Fruit fly (Drosophila melanogaster) whole organism, embryonic: ENCODE measurements around the gene CG4230.

Source experiments
- Atf6 ChIP-seq: fragments of 200-800 bp; sonication (Bioruptor generic); IDR thresholded peaks from 2 replicates; pipeline ENCODE4 v1.3.6; 2022; ENCODE audit warnings: missing biosample characterization, missing genetic modification characterization
- B-H2 ChIP-seq: fragments of 200-800 bp; sonication (Bioruptor generic); optimal IDR thresholded peaks from 2 replicates; lab custom pipeline; 2018; ENCODE audit warnings: missing biosample characterization, mild to moderate bottlenecking, missing genetic modification characterization
- Blimp-1 ChIP-seq: fragments of 200-800 bp; sonication (Bioruptor generic); optimal IDR thresholded peaks from 3 replicates; lab custom pipeline; 2018; ENCODE audit warnings: missing biosample characterization, missing genetic modification characterization, mild to moderate bottlenecking, moderate library complexity, missing genetic modification reagents
- CG10267 ChIP-seq: fragments of 200-800 bp; sonication (Bioruptor generic); optimal IDR thresholded peaks from 2 replicates; lab custom pipeline; 2018; ENCODE audit warnings: missing biosample characterization, mild to moderate bottlenecking, missing genetic modification characterization, moderate library complexity
- CG10543 ChIP-seq: fragments of 200-800 bp; sonication (Bioruptor generic); optimal IDR thresholded peaks from 3 replicates; lab custom pipeline; 2017; ENCODE audit warnings: missing biosample characterization, mild to moderate bottlenecking, missing genetic modification characterization, moderate library complexity
- CG10959 ChIP-seq: fragments of 200-800 bp; sonication (Bioruptor generic); IDR thresholded peaks from 2 replicates; pipeline ENCODE4 v1.3.6; 2022; ENCODE audit warnings: missing biosample characterization, missing genetic modification characterization
- CG11085 ChIP-seq: fragments of 200-800 bp; sonication (Bioruptor generic); IDR thresholded peaks from 2 replicates; pipeline ENCODE4 v1.3.6; 2022; ENCODE audit warnings: missing biosample characterization, missing genetic modification characterization
- CG12071 ChIP-seq: fragments of 200-800 bp; sonication (Bioruptor generic); optimal IDR thresholded peaks from 3 replicates; lab custom pipeline; 2018; ENCODE audit warnings: missing biosample characterization, mild to moderate bottlenecking, missing genetic modification characterization
- CG12769 ChIP-seq: fragments of 200-800 bp; sonication (Bioruptor generic); optimal IDR thresholded peaks from 2 replicates; lab custom pipeline; 2019; ENCODE audit warnings: missing biosample characterization, mild to moderate bottlenecking, missing genetic modification characterization, moderate library complexity
- CG14050 ChIP-seq: fragments of 200-800 bp; sonication (Bioruptor generic); IDR thresholded peaks from 3 replicates; pipeline ENCODE4 v1.3.6; 2022; ENCODE audit warnings: missing biosample characterization, missing genetic modification characterization
- CG15696 ChIP-seq: fragments of 200-800 bp; sonication (Bioruptor generic); optimal IDR thresholded peaks from 2 replicates; lab custom pipeline; 2019; ENCODE audit warnings: missing biosample characterization, mild to moderate bottlenecking, missing genetic modification characterization, moderate library complexity
- CG16815 ChIP-seq: fragments of 200-800 bp; sonication (Bioruptor generic); optimal IDR thresholded peaks from 3 replicates; lab custom pipeline; 2017; ENCODE audit warnings: missing biosample characterization, mild to moderate bottlenecking, missing genetic modification characterization
- CG2678 ChIP-seq: fragments of 200-800 bp; sonication (Bioruptor generic); optimal IDR thresholded peaks from 3 replicates; lab custom pipeline; 2019; ENCODE audit warnings: missing biosample characterization, mild to moderate bottlenecking, missing genetic modification characterization, moderate library complexity
- CG30020 ChIP-seq: fragments of 200-800 bp; optimal IDR thresholded peaks from 2 replicates; lab custom pipeline; 2019; ENCODE audit warnings: missing biosample characterization, mild to moderate bottlenecking, missing genetic modification characterization, moderate library complexity
- CG30403 ChIP-seq: fragments of 200-800 bp; sonication (Bioruptor generic); optimal IDR thresholded peaks from 3 replicates; lab custom pipeline; 2016; ENCODE audit warnings: missing biosample characterization, missing genetic modification characterization
- CG3281 ChIP-seq: fragments of 200-800 bp; sonication (Bioruptor generic); optimal IDR thresholded peaks from 3 replicates; lab custom pipeline; 2017; ENCODE audit warnings: missing biosample characterization, mild to moderate bottlenecking, missing genetic modification characterization
- CG34376 ChIP-seq: fragments of 200-800 bp; sonication (Bioruptor generic); optimal IDR thresholded peaks from 2 replicates; lab custom pipeline; 2018; ENCODE audit warnings: missing biosample characterization, mild to moderate bottlenecking, missing genetic modification characterization
- CG3995 ChIP-seq: fragments of 200-800 bp; sonication (Bioruptor generic); optimal IDR thresholded peaks from 3 replicates; lab custom pipeline; 2016; ENCODE audit warnings: missing biosample characterization, missing genetic modification characterization
- CG4820 ChIP-seq: fragments of 200-800 bp; sonication (Bioruptor generic); optimal IDR thresholded peaks from 3 replicates; lab custom pipeline; 2016; ENCODE audit warnings: missing biosample characterization, missing genetic modification characterization
- CG7786 ChIP-seq: fragments of 200-800 bp; sonication (Bioruptor generic); optimal IDR thresholded peaks from 2 replicates; lab custom pipeline; 2016; ENCODE audit warnings: missing biosample characterization, missing genetic modification characterization
- CG8290 ChIP-seq, 3 experiments: fragments of 200-800 bp; sonication (Bioruptor generic); optimal IDR thresholded peaks; 2 replicates each; lab custom pipeline; 2016 to 2019; ENCODE audit warnings: missing biosample characterization in 3 of 3, missing genetic modification characterization in 3 of 3, mild to moderate bottlenecking in 2 of 3, moderate library complexity in 1 of 3
- CG8924 ChIP-seq: fragments of 200-800 bp; optimal IDR thresholded peaks from 3 replicates; lab custom pipeline; 2019; ENCODE audit warnings: missing biosample characterization, mild to moderate bottlenecking, missing genetic modification characterization, moderate library complexity
- CG9215 ChIP-seq: fragments of 200-800 bp; sonication (Bioruptor generic); IDR thresholded peaks from 2 replicates; pipeline ENCODE4 v1.3.6; 2022; ENCODE audit warnings: missing biosample characterization, missing genetic modification characterization
- CkIIα-i1 ChIP-seq: fragments of 200-800 bp; sonication (Bioruptor generic); IDR thresholded peaks from 2 replicates; pipeline ENCODE4 v1.3.6; 2022; ENCODE audit warnings: missing biosample characterization, missing genetic modification characterization
- Doc3 ChIP-seq: fragments of 200-800 bp; sonication (Bioruptor generic); IDR thresholded peaks from 3 replicates; pipeline ENCODE4 v1.3.6; 2022; ENCODE audit warnings: missing biosample characterization, missing genetic modification characterization; ENCODE audit not compliant: partially characterized antibody
- Eip74EF ChIP-seq, 2 experiments: fragments of 200-800 bp in 1 of 2; fragments of >200 bp in 1 of 2; sonication (Bioruptor generic) in 1 of 2; optimal IDR thresholded peaks; 2 replicates each; lab custom pipeline; 2017 to 2019; ENCODE audit warnings: missing biosample characterization in 2 of 2, missing genetic modification characterization in 2 of 2, mild to moderate bottlenecking in 1 of 2, moderate library complexity in 1 of 2
- Hmr ChIP-seq: fragments of 200-800 bp; sonication (Bioruptor generic); optimal IDR thresholded peaks from 3 replicates; lab custom pipeline; 2017; ENCODE audit warnings: mild to moderate bottlenecking, missing biosample characterization, missing genetic modification reagents, missing genetic modification characterization
- NC2β ChIP-seq: fragments of 200-800 bp; sonication (Bioruptor generic); optimal IDR thresholded peaks from 2 replicates; lab custom pipeline; 2016; ENCODE audit warnings: missing biosample characterization, missing genetic modification characterization
- NFAT ChIP-seq: fragments of 200-800 bp; sonication (Bioruptor generic); IDR thresholded peaks from 2 replicates; pipeline ENCODE4 v1.3.6; 2022; ENCODE audit warnings: missing biosample characterization, missing genetic modification characterization
- PHDP ChIP-seq: fragments of 200-800 bp; sonication (Bioruptor generic); optimal IDR thresholded peaks from 3 replicates; lab custom pipeline; 2018; ENCODE audit warnings: missing biosample characterization, mild to moderate bottlenecking, missing genetic modification characterization, moderate library complexity
- Rfx ChIP-seq: fragments of 200-800 bp; sonication (Bioruptor generic); IDR thresholded peaks from 2 replicates; pipeline ENCODE4 v1.3.6; 2022; ENCODE audit warnings: missing biosample characterization, missing genetic modification characterization
- Rx ChIP-seq: fragments of 200-800 bp; sonication (Bioruptor generic); IDR thresholded peaks from 2 replicates; pipeline ENCODE4 v1.3.6; 2022; ENCODE audit warnings: missing biosample characterization, missing genetic modification characterization
- bsh ChIP-seq, 2 experiments: fragments of 200-800 bp; sonication (Bioruptor generic); optimal IDR thresholded peaks; 2 replicates each; lab custom pipeline; 2017 to 2018; ENCODE audit warnings: mild to moderate bottlenecking in 2 of 2, missing biosample characterization in 2 of 2, missing genetic modification characterization in 2 of 2, moderate library complexity in 1 of 2
- cwo ChIP-seq: fragments of 200-800 bp; sonication (Bioruptor generic); optimal IDR thresholded peaks from 3 replicates; lab custom pipeline; 2017; ENCODE audit warnings: missing biosample characterization, missing genetic modification characterization, mild to moderate bottlenecking, moderate library complexity, missing genetic modification reagents
- dimm ChIP-seq: fragments of 200-800 bp; sonication (Bioruptor generic); IDR thresholded peaks from 2 replicates; pipeline ENCODE4 v1.3.6; 2022; ENCODE audit warnings: missing biosample characterization, missing genetic modification characterization
- exex ChIP-seq: fragments of 200-800 bp; sonication (Bioruptor generic); optimal IDR thresholded peaks from 4 replicates; lab custom pipeline; 2018; ENCODE audit warnings: missing biosample characterization, mild to moderate bottlenecking, missing genetic modification characterization, moderate library complexity
- gro ChIP-seq: fragments of 200-800 bp; sonication (Bioruptor generic); optimal IDR thresholded peaks from 2 replicates; lab custom pipeline; 2016; ENCODE audit warnings: missing biosample characterization, missing genetic modification characterization
- h ChIP-seq: fragments of >200 bp; optimal IDR thresholded peaks from 2 replicates; lab custom pipeline; 2017
- lab ChIP-seq: fragments of 200-800 bp; sonication (Bioruptor generic); optimal IDR thresholded peaks from 3 replicates; lab custom pipeline; 2017; ENCODE audit warnings: missing biosample characterization, missing genetic modification characterization, mild to moderate bottlenecking, moderate library complexity, missing genetic modification reagents
- lola ChIP-seq, 3 experiments: fragments of >200 bp in 2 of 3; fragments of 200-800 bp in 1 of 3; sonication (Bioruptor generic) in 1 of 3; optimal IDR thresholded peaks; 2 replicates each; lab custom pipeline; 2017 to 2019; ENCODE audit warnings: missing biosample characterization in 3 of 3, missing genetic modification characterization in 3 of 3, mild to moderate bottlenecking in 1 of 3, moderate library complexity in 1 of 3
- mirr ChIP-seq: fragments of 200-800 bp; sonication (Bioruptor generic); optimal IDR thresholded peaks from 3 replicates; lab custom pipeline; 2018; ENCODE audit warnings: missing biosample characterization, mild to moderate bottlenecking, missing genetic modification characterization
- mld ChIP-seq: fragments of 200-800 bp; sonication (Bioruptor generic); IDR thresholded peaks from 3 replicates; pipeline ENCODE4 v1.3.6; 2022; ENCODE audit warnings: missing biosample characterization, missing genetic modification characterization; ENCODE audit not compliant: partially characterized antibody
- nerfin-2 ChIP-seq: fragments of 200-800 bp; sonication (Bioruptor generic); IDR thresholded peaks from 2 replicates; pipeline ENCODE4 v1.3.6; 2022; ENCODE audit warnings: missing biosample characterization, missing genetic modification characterization; ENCODE audit not compliant: partially characterized antibody
- odd ChIP-seq: fragments of 200-800 bp; sonication (Bioruptor generic); optimal IDR thresholded peaks from 2 replicates; lab custom pipeline; 2017; ENCODE audit warnings: missing biosample characterization, mild to moderate bottlenecking, missing genetic modification characterization
- phol ChIP-seq: fragments of 200-800 bp; sonication (Bioruptor generic); optimal IDR thresholded peaks from 3 replicates; lab custom pipeline; 2018; ENCODE audit warnings: missing biosample characterization, mild to moderate bottlenecking, missing genetic modification characterization, moderate library complexity
- run ChIP-seq: fragments of 200-800 bp; sonication (Bioruptor generic); optimal IDR thresholded peaks from 3 replicates; lab custom pipeline; 2018; ENCODE audit warnings: missing biosample characterization, mild to moderate bottlenecking, missing genetic modification characterization
- sens ChIP-seq: fragments of 200-800 bp; sonication (Bioruptor generic); peaks from one replicate; lab custom pipeline; 2016; ENCODE audit warnings: missing biosample characterization, missing genetic modification characterization
- sima ChIP-seq: fragments of 200-800 bp; sonication (Bioruptor generic); optimal IDR thresholded peaks from 2 replicates; lab custom pipeline; 2016; ENCODE audit warnings: missing biosample characterization, missing genetic modification characterization
- vvl ChIP-seq: fragments of 200-800 bp; sonication (Bioruptor generic); IDR thresholded peaks from 2 replicates; pipeline ENCODE4 v1.3.6; 2022; ENCODE audit warnings: missing biosample characterization, missing genetic modification characterization

CG4230 gene

DNA sequence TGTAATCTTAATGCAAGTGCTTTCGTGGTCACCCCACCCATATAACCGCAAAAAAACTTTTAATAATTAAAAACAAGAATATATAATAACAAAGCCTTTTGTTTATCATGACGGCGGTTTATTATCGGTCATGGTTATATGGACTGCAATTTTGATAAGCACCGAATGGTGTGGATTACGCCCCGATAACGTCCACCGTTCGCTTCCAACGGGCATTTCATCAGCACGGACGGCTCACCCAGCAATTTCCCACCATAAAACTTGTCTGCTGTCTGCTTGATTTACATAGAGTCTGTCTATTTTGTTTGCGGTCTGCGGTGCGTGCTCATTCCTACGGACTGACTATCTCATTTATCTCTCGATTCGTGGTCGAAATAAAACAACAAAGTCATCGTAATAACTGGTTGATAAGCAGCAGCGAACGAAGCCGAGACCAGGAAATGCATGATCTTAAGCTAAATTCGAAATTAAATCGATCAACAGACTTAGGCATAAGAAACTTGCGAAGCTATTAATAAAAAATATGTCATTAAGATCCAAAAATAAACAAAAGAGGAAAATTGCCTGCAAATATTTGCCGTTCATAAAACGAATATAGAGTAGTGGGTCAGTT, 571 bp upstream of the CG4230 start (continued):
- TF ChIP-seq run (tag; lab: Kevin White, UChicago) (peak; percentile 70), CG2678 (tag; lab: Kevin White, UChicago) (peak; percentile 51), B-H2 (GFP tag; lab: Kevin White, UChicago) (peak; percentile 13), CG8290 (GFP tag; optimal IDR thresholded peaks at IDR 0.05; lab: Kevin White, UChicago) (no peak), CG8290 (tag; optimal IDR thresholded peaks at IDR 0.05; lab: Kevin White, UChicago) (peak in 1 of 2 experiments; percentile 46), CG12769 (tag; lab: Kevin White, UChicago) (peak; percentile 83), lola (GFP tag; optimal IDR thresholded peaks at IDR 0.05; lab: Kevin White, UChicago) (no peak), CG16815 (GFP tag; lab: Kevin White, UChicago) (no peak), CG30403 (no peak), Rfx (0 out of 2 replicates have a peak, but pooled peaks have one; percentile 8), CG9215 (GFP tag; lab: Robert Waterston, UW) (no peak), CG34376 (peak; percentile 84), CG4820 (no peak), Atf6 (GFP tag; lab: Robert Waterston, UW) (0 out of 2 replicates have a peak, but pooled peaks have one; percentile 22), CG7786 (GFP tag; lab: Kevin White, UChicago) (no peak), CG10959 (no peak), PHDP (tag; lab: Kevin White, UChicago) (peak; percentile 23), NC2β (GFP tag; lab: Kevin White, UChicago) (no peak), odd (GFP tag; lab: Kevin White, UChicago) (no peak), gro (peak; percentile 26), Eip74EF (GFP tag; optimal IDR thresholded peaks at IDR 0.05; lab: Kevin White, UChicago) (peak in 1 of 2 experiments; percentile 92), cwo (GFP tag; lab: Kevin White, UChicago) (peak; percentile 71), mld (GFP tag; lab: Robert Waterston, UW) (no peak), CG10543 (peak; percentile 74), NFAT (GFP tag; lab: Robert Waterston, UW) (no peak), CG3281 (peak; percentile 13), nerfin-2 (no peak), CG3995 (no peak), Blimp-1 (GFP tag; lab: Kevin White, UChicago) (no peak), CG15696 (tag; lab: Kevin White, UChicago) (no peak), mirr (peak; percentile 65), sens (GFP tag; lab: Kevin White, UChicago) (peak; percentile 75), CkIIα-i1 (GFP tag; lab: Robert Waterston, UW) (no peak), h (lab: Kevin White, UChicago) (no peak), Hmr (peak; percentile 26), dimm (no peak), CG14050 (GFP tag; lab: Robert Waterston, UW) (no peak), Doc3 (GFP tag; lab: Robert Waterston, UW) (no peak), CG11085 (GFP tag; lab: Robert Waterston, UW) (no peak), CG10267 (tag; lab: Kevin White, UChicago) (no peak), CG8924 (tag; lab: Kevin White, UChicago) (peak; percentile 2), lab (GFP tag; lab: Kevin White, UChicago) (peak; percentile 14), sima (GFP tag; lab: Kevin White, UChicago) (no peak), exex (tag; lab: Kevin White, UChicago) (peak; percentile 76), Rx (GFP tag; lab: Robert Waterston, UW) (no peak), bsh (GFP tag; optimal IDR thresholded peaks at IDR 0.05; lab: Kevin White, UChicago) (no peak), vvl (GFP tag; lab: Robert Waterston, UW) (peak; percentile 65), phol (tag; lab: Kevin White, UChicago) (no peak), CG30020 (tag; lab: Kevin White, UChicago) (no peak), CG12071 (GFP tag; lab: Kevin White, UChicago) (peak; percentile 10)
